Fruit fly (Drosophila melanogaster): ENCODE results near the gene rdgC.

The rdgC gene

DNA sequence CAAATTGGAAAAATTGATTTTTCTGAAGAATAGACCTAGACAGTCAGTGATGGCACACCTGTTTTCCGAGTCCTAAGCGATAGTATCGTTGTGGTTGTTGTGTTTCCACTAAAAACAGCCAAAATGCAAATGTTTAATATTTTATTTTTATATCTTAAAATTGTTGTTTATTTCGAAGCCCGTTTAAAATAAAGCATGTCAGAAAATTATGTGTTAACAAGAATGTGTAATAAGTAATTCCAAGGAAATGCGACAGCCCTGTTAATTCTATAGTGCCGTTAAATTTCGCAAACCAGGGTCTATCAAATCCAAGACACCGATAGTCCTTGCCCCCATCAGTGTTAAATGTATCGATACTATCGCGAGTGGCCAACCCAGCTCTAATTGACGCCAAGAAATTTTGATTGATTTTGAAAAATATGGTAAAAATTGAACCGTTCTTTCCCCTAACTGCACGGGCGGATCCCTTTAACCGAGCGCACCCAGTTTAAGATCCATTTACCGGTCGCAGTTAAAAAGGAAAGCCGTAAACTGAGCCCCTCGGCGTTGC is 54.3 kb downstream of the rdgC start, which contains the start of gene Pex23 (continued):
- TF ChIP-seq sima (GFP tag; optimal IDR thresholded peaks at IDR 0.05), result no peak
- peak; percentile 66 for TF ChIP-seq E2f2 (GFP tag; IDR thresholded peaks at IDR 0.05)
- peak; percentile 60 for TF ChIP-seq CG9437 (GFP tag; optimal IDR thresholded peaks at IDR 0.05)
- TF ChIP-seq Dek (tag; optimal IDR thresholded peaks at IDR 0.05), result peak; percentile 73
- TF ChIP-seq Six4 (GFP tag; optimal IDR thresholded peaks at IDR 0.05), result peak; percentile 26
- TF ChIP-seq Ravus (GFP tag; IDR thresholded peaks at IDR 0.05), result peak; percentile 51
- TF ChIP-seq C15 (GFP tag; IDR thresholded peaks at IDR 0.05), result no peak
- peak; percentile 59; the same call in 1 of the 3 replicates for TF ChIP-seq otp (GFP tag; IDR thresholded peaks at IDR 0.05)
- TF ChIP-seq ara (GFP tag; IDR thresholded peaks at IDR 0.05), result peak; percentile 66
- TF ChIP-seq ham (GFP tag; IDR thresholded peaks at IDR 0.05), result peak; percentile 13; the same call in 1 of the 2 replicates
- peak; percentile 29 for TF ChIP-seq gfzf (GFP tag; optimal IDR thresholded peaks at IDR 0.05)
- TF ChIP-seq zen2 (GFP tag; IDR thresholded peaks at IDR 0.05; ENCODE audit: partially characterized antibody), result peak; percentile 88
- TF ChIP-seq E2f1 (GFP tag; IDR thresholded peaks at IDR 0.05), result peak; percentile 82
- peak; percentile 77 for TF ChIP-seq CG16815 (GFP tag; optimal IDR thresholded peaks at IDR 0.05)
- TF ChIP-seq Abd-B (GFP tag; optimal IDR thresholded peaks at IDR 0.05), result peak; percentile 90
- peak; percentile 65 for TF ChIP-seq CG13624 (GFP tag; optimal IDR thresholded peaks at IDR 0.05)
- TF ChIP-seq Hmx (GFP tag; optimal IDR thresholded peaks at IDR 0.05), result peak; percentile 14
- TF ChIP-seq lola (GFP tag; optimal IDR thresholded peaks at IDR 0.05), result peak in 1 of 3 experiments; percentile 80
- TF ChIP-seq CG17568 (GFP tag; optimal IDR thresholded peaks at IDR 0.05), result no peak
- peak; percentile 46 for TF ChIP-seq Adf1 (GFP tag; IDR thresholded peaks at IDR 0.05)
- TF ChIP-seq B-H1 (GFP tag; IDR thresholded peaks at IDR 0.05), result peak; percentile 72
- peak in 1 of 2 experiments; percentile 73 for TF ChIP-seq insv (GFP tag; optimal IDR thresholded peaks at IDR 0.05)
- peak; percentile 78 for TF ChIP-seq Ets97D (GFP tag; optimal IDR thresholded peaks at IDR 0.05)
- peak; percentile 85 for TF ChIP-seq ind (GFP tag; optimal IDR thresholded peaks at IDR 0.05)
- peak; percentile 80 for TF ChIP-seq Dad (GFP tag; optimal IDR thresholded peaks at IDR 0.05)
- TF ChIP-seq wek (GFP tag; optimal IDR thresholded peaks at IDR 0.05), result no peak
- peak; percentile 64 for TF ChIP-seq bab2 (GFP tag; optimal IDR thresholded peaks at IDR 0.05)
- peak; percentile 78 for TF ChIP-seq CG4424 (GFP tag; optimal IDR thresholded peaks at IDR 0.05)
- TF ChIP-seq CG17186 (GFP tag; optimal IDR thresholded peaks at IDR 0.05), result peak; percentile 71
- no peak for TF ChIP-seq CG12769 (tag; optimal IDR thresholded peaks at IDR 0.05)
- no peak for TF ChIP-seq schlank (tag; optimal IDR thresholded peaks at IDR 0.05)
- TF ChIP-seq CG30431 (GFP tag; optimal IDR thresholded peaks at IDR 0.05), result peak; percentile 42
- peak; percentile 65 for TF ChIP-seq HHEX (GFP tag; optimal IDR thresholded peaks at IDR 0.05)
- peak; percentile 63 for TF ChIP-seq psq (GFP tag; optimal IDR thresholded peaks at IDR 0.05)
- peak; percentile 47; the same call in 1 of the 2 replicates for TF ChIP-seq ro (GFP tag; IDR thresholded peaks at IDR 0.05)
- peak; percentile 22 for TF ChIP-seq CG2875 (GFP tag; optimal IDR thresholded peaks at IDR 0.05)
- peak; percentile 76 for TF ChIP-seq CG1647 (GFP tag; optimal IDR thresholded peaks at IDR 0.05)
- TF ChIP-seq lov (optimal IDR thresholded peaks at IDR 0.05), result no peak
- peak; percentile 80; the same call in 1 of the 3 replicates for TF ChIP-seq lov (GFP tag; IDR thresholded peaks at IDR 0.05)
- peak; percentile 96 for TF ChIP-seq amos (GFP tag; IDR thresholded peaks at IDR 0.05; ENCODE audit: partially characterized antibody)
- no peak for TF ChIP-seq scrt (GFP tag; optimal IDR thresholded peaks at IDR 0.05)
- TF ChIP-seq dati (GFP tag; IDR thresholded peaks at IDR 0.05), result no peak
- TF ChIP-seq wor (GFP tag; IDR thresholded peaks at IDR 0.05), result peak; percentile 60; the same call in 1 of the 2 replicates
- peak; percentile 80 to 90 for TF ChIP-seq dpn (GFP tag; optimal IDR thresholded peaks at IDR 0.05)
- no peak for TF ChIP-seq crol (GFP tag; IDR thresholded peaks at IDR 0.05)
- TF ChIP-seq CG2199 (GFP tag; IDR thresholded peaks at IDR 0.05), result peak; percentile 65; the same call in 1 of the 3 replicates
- no peak for TF ChIP-seq Gsc (GFP tag; IDR thresholded peaks at IDR 0.05)
- no peak for TF ChIP-seq gcm2 (GFP tag; optimal IDR thresholded peaks at IDR 0.05)
- peak; percentile 87 for TF ChIP-seq zfh1 (GFP tag; IDR thresholded peaks at IDR 0.05)
- TF ChIP-seq Atf3 (GFP tag; optimal IDR thresholded peaks at IDR 0.05), result peak; percentile 13
- no peak for TF ChIP-seq Vsx1 (GFP tag; optimal IDR thresholded peaks at IDR 0.05)

Measured in whole organism, embryonic.